Worm (Caenorhabditis elegans): ENCODE measurements around the gene T24A6.16.

DNA sequence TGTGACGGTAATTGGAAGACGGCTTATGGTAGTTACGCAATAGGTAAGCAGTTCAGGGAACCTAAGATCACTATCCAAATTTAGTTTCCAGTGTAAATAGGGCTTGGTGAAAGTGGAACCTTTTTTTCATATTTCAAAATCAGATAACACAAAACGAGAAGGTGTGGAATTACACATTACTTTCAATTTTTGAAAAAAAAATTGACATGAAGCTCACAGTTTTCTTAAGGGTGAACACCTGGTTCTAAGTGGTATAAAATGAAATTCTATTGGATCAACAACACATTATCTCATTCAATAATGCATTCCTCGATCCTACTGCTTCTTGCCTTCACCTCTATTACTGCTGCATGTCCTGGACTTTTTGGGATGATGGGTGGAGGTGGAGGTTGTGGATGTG is 6.7 kb downstream of the T24A6.16 start, which contains the start of gene grl-30:
- TF ChIP-seq madf-8 (GFP tag; conservative IDR thresholded peaks at IDR 0.05) (no peak), lir-1 (GFP tag; conservative IDR thresholded peaks at IDR 0.05) (no peak), nhr-90 (tag; optimal IDR thresholded peaks at IDR 0.05) (no peak), rec-8 (tag; optimal IDR thresholded peaks at IDR 0.05) (no peak), hsf-1 (GFP tag; IDR thresholded peaks at IDR 0.05) (no peak), C17E4.6 (GFP tag; IDR thresholded peaks at IDR 0.05) (no peak), dpl-1 (GFP tag; optimal IDR thresholded peaks at IDR 0.05) (no peak), Y79H2A.3 (GFP tag; conservative IDR thresholded peaks at IDR 0.05) (no peak)

Data from whole organism, young adult.